Worm (Caenorhabditis elegans): ENCODE data around the gene mat-3.

- TF ChIP-seq ttx-3 (tag; optimal IDR thresholded peaks at IDR 0.05) (no peak), hlh-13 (GFP tag; optimal IDR thresholded peaks at IDR 0.05) (no peak), ceh-9 (tag; optimal IDR thresholded peaks at IDR 0.05) (no peak), ceh-18 (tag; optimal IDR thresholded peaks at IDR 0.05) (no peak), unc-86 (tag; optimal IDR thresholded peaks at IDR 0.05) (no peak)
Measured at ce11 chrIII:481259-481658, 6.0 kb downstream of the mat-3 start.

Measured in whole organism, late embryonic.